Worm (Caenorhabditis elegans): ENCODE results near the gene F41E6.12.
A peak's percentile ranks its signal among the peaks of the same experiment; 100 is the strongest.

The F41E6.12 gene

DNA sequence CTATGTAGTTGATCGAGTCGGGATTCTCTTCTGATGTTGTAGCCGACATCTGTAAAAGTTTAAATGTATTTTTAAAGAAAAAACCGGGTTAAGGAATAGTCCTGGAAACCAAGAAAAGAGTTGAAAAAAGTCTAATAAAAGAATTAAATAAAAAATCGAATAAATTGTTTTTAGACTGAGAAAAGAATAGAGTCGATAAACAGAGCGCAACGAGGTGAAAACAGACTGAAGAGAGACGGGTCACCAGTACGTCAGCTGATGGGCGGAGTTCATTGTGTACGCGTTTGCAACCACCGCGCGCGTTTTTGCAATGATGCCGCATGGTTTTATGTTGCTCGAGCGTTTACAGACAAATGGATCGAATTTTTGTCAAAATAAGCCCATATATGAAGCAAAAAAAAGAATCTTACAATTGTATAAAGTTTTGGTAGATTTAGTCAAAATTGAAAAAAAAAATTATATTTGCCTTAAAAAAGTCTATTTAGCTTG is 2.4 kb upstream of the F41E6.12 start, which contains the start of gene atg-18 (continued):
- TF ChIP-seq ceh-24 (tag; optimal IDR thresholded peaks at IDR 0.05) (no peak), elt-2 (tag; optimal IDR thresholded peaks at IDR 0.05) (peak; percentile 81), K02D7.2 (tag; optimal IDR thresholded peaks at IDR 0.05) (peak; percentile 36), ceh-18 (tag; optimal IDR thresholded peaks at IDR 0.05) (peak; percentile 38), pqm-1 (tag; optimal IDR thresholded peaks at IDR 0.05) (peak; percentile 36), ceh-19 (GFP tag; optimal IDR thresholded peaks at IDR 0.05) (peak; percentile 62), hlh-6 (tag; optimal IDR thresholded peaks at IDR 0.05) (peak; percentile 37), nhr-232 (tag; optimal IDR thresholded peaks at IDR 0.05) (peak; percentile 35), eyg-1 (tag; optimal IDR thresholded peaks at IDR 0.05) (no peak), che-1 (tag; optimal IDR thresholded peaks at IDR 0.05) (peak; percentile 52), lin-11 (tag; optimal IDR thresholded peaks at IDR 0.05) (peak; percentile 26), hlh-30 (tag; optimal IDR thresholded peaks at IDR 0.05; ENCODE audit: insufficient read depth) (peak; percentile 95), ceh-45 (GFP tag; IDR thresholded peaks at IDR 0.05) (no peak), ref-2 (tag; optimal IDR thresholded peaks at IDR 0.05) (no peak), ceh-30 (tag; optimal IDR thresholded peaks at IDR 0.05) (no peak), sdc-2 (tag; optimal IDR thresholded peaks at IDR 0.05) (peak; percentile 21), ceh-34 (tag; optimal IDR thresholded peaks at IDR 0.05) (peak; percentile 86), gmeb-2 (tag; optimal IDR thresholded peaks at IDR 0.05) (peak; percentile 43)

DNA sequence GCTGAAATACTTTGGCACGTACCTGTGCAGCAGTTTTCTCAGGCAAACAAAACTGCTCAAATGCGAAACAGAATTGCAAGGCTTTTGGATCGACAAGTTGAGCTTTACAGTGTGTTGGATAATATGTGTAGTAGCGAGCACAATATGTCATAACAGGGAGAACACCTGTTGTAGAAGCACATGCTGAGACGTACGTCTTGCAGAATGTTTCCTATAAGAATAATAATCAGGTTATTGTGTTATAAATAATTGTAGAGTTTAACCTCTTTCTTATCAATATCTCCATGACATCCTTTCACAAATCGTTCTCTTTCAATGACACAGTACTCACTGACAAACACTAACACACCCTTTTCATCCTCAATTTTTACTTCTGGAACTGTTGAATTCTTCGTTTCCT is 1.3 kb downstream of the F41E6.12 start:
- TF ChIP-seq tbx-7 (tag; optimal IDR thresholded peaks at IDR 0.05) (no peak), npax-4 (tag; optimal IDR thresholded peaks at IDR 0.05) (no peak), ceh-24 (tag; optimal IDR thresholded peaks at IDR 0.05) (no peak), madf-2 (tag; optimal IDR thresholded peaks at IDR 0.05) (no peak), pros-1 (tag; optimal IDR thresholded peaks at IDR 0.05) (no peak), nhr-232 (tag; optimal IDR thresholded peaks at IDR 0.05) (no peak), tbx-2 (tag; optimal IDR thresholded peaks at IDR 0.05) (no peak), fax-1 (tag; optimal IDR thresholded peaks at IDR 0.05) (no peak), ceh-6 (GFP tag; optimal IDR thresholded peaks at IDR 0.05) (no peak), hlh-30 (tag; optimal IDR thresholded peaks at IDR 0.05; ENCODE audit: insufficient read depth) (no peak), pqm-1 (tag; optimal IDR thresholded peaks at IDR 0.05) (no peak)

DNA sequence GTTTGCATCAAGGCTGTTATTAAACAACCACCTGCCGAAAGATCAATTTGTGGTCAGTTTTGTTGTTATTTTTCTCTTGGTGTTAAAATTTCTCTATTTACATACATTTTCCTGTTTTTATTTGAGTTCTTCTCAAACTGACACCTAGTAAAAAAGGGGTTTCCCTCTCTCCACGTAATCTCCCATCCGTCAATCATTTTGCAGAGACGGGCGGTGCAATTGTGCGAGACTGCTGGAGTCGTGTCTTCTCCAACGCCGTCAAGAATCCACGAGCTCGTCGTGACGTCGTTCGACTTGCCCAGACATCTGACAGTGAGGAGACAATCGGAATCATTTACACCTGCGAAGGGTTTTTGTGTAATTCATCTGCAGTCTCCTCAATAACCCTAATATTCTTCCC is 2.5 kb downstream of the F41E6.12 start:
- TF ChIP-seq unc-55 (GFP tag; optimal IDR thresholded peaks at IDR 0.05) = peak; percentile 12
- no peak for TF ChIP-seq F13H6.1 (tag; optimal IDR thresholded peaks at IDR 0.05)
- no peak for TF ChIP-seq ceh-19 (GFP tag; optimal IDR thresholded peaks at IDR 0.05)
- TF ChIP-seq ahr-1 (tag; optimal IDR thresholded peaks at IDR 0.05) = no peak

ce11 chrV:8623754-8624153 is 5.2 kb downstream of the F41E6.12 start, which contains the start of gene F41E6.17:
Gene F41E6.17 (plus strand): TSS chrV:8624101.
- TF ChIP-seq ceh-6 (GFP tag; optimal IDR thresholded peaks at IDR 0.05) (no peak), ets-4 (tag; optimal IDR thresholded peaks at IDR 0.05) (no peak), ceh-31 (tag; optimal IDR thresholded peaks at IDR 0.05) (no peak), unc-42 (tag; optimal IDR thresholded peaks at IDR 0.05) (peak; percentile 62), hlh-15 (tag; optimal IDR thresholded peaks at IDR 0.05) (no peak)

ce11 chrV:8622314-8622713 is 6.6 kb downstream of the F41E6.12 start, which contains the start of gene F41E6.1:
Gene F41E6.1 (plus strand): TSS chrV:8622614.
- TF ChIP-seq tbx-2 (tag; optimal IDR thresholded peaks at IDR 0.05) (no peak), T23F11.4 (GFP tag; optimal IDR thresholded peaks at IDR 0.05) (no peak), unc-42 (tag; optimal IDR thresholded peaks at IDR 0.05) (no peak), elt-2 (tag; optimal IDR thresholded peaks at IDR 0.05) (no peak), fax-1 (tag; optimal IDR thresholded peaks at IDR 0.05) (no peak), pqm-1 (tag; optimal IDR thresholded peaks at IDR 0.05) (no peak), C08G9.2 (tag; optimal IDR thresholded peaks at IDR 0.05) (no peak), pros-1 (tag; optimal IDR thresholded peaks at IDR 0.05) (no peak), ceh-22 (tag; optimal IDR thresholded peaks at IDR 0.05) (no peak), hlh-8 (tag; optimal IDR thresholded peaks at IDR 0.05) (no peak), ceh-34 (tag; optimal IDR thresholded peaks at IDR 0.05) (no peak)
